Worm (Caenorhabditis elegans): ENCODE data around the gene F29A7.6.

- TF ChIP-seq chd-7 (tag; optimal IDR thresholded peaks at IDR 0.05) = peak; percentile 5
- TF ChIP-seq unc-62 (GFP tag; optimal IDR thresholded peaks at IDR 0.05) = no peak
- no peak for TF ChIP-seq hlh-26 (GFP tag; conservative IDR thresholded peaks at IDR 0.05)
- no peak for TF ChIP-seq lin-26 (GFP tag; IDR thresholded peaks at IDR 0.05)
- peak; percentile 66 for TF ChIP-seq egrh-3 (GFP tag; IDR thresholded peaks at IDR 0.05)
- TF ChIP-seq D2030.7 (GFP tag; IDR thresholded peaks at IDR 0.05) = no peak
These were observed 48.3 kb upstream of the F29A7.6 start, which contains the start of gene nhr-119 for ce11 chrII:2800550-2801233.
